Fruit fly (Drosophila melanogaster) whole organism, embryonic: ENCODE measurements around the gene Hinfp.

Source experiments
- BEAF-32 ChIP-seq: fragments of 200-800 bp; sonication (Bioruptor generic); optimal IDR thresholded peaks from 3 replicates; lab custom pipeline; 2017; ENCODE audit warnings: missing biosample characterization, missing genetic modification characterization, mild to moderate bottlenecking, moderate library complexity, missing genetic modification reagents
- CG10209 ChIP-seq: fragments of 200-800 bp; sonication (Bioruptor generic); optimal IDR thresholded peaks from 3 replicates; lab custom pipeline; 2017; ENCODE audit warnings: missing biosample characterization, mild to moderate bottlenecking, missing genetic modification characterization, missing genetic modification reagents
- CG10366 ChIP-seq: fragments of 200-800 bp; sonication (Bioruptor generic); IDR thresholded peaks from 2 replicates; pipeline ENCODE4 v1.3.6; 2022; ENCODE audit warnings: missing biosample characterization, missing genetic modification characterization
- CG11504 ChIP-seq: fragments of 200-800 bp; sonication (Bioruptor generic); optimal IDR thresholded peaks from 3 replicates; lab custom pipeline; 2019; ENCODE audit warnings: missing biosample characterization, mild to moderate bottlenecking, missing genetic modification characterization, moderate library complexity
- CG11696 ChIP-seq: fragments of 200-800 bp; sonication (Bioruptor generic); IDR thresholded peaks from 2 replicates; pipeline ENCODE4 v1.3.6; 2022; ENCODE audit warnings: missing biosample characterization, missing genetic modification characterization
- CG12219 ChIP-seq: fragments of 200-800 bp; sonication (Bioruptor generic); optimal IDR thresholded peaks from 3 replicates; lab custom pipeline; 2018; ENCODE audit warnings: missing biosample characterization, mild to moderate bottlenecking, missing genetic modification characterization
- CG1233 ChIP-seq: fragments of 200-800 bp; sonication (Bioruptor generic); optimal IDR thresholded peaks from 4 replicates; lab custom pipeline; 2018; ENCODE audit warnings: missing biosample characterization, mild to moderate bottlenecking, missing genetic modification characterization
- CG13287 ChIP-seq: fragments of 200-800 bp; sonication (Bioruptor generic); IDR thresholded peaks from 2 replicates; pipeline ENCODE4 v1.3.6; 2022; ENCODE audit warnings: missing biosample characterization, missing genetic modification characterization; ENCODE audit not compliant: partially characterized antibody
- CG15011 ChIP-seq: fragments of 200-800 bp; sonication (Bioruptor generic); optimal IDR thresholded peaks from 3 replicates; lab custom pipeline; 2018; ENCODE audit warnings: missing biosample characterization, mild to moderate bottlenecking, missing genetic modification characterization
- CG17186 ChIP-seq: fragments of 200-800 bp; sonication (Bioruptor generic); optimal IDR thresholded peaks from 3 replicates; lab custom pipeline; 2017; ENCODE audit warnings: missing biosample characterization, missing genetic modification reagents, missing genetic modification characterization
- CG17912 ChIP-seq: fragments of 200-800 bp; sonication (Bioruptor generic); optimal IDR thresholded peaks from 2 replicates; lab custom pipeline; 2018; ENCODE audit warnings: missing biosample characterization, mild to moderate bottlenecking, missing genetic modification characterization
- CG2116 ChIP-seq: fragments of 200-800 bp; sonication (Bioruptor generic); optimal IDR thresholded peaks from 3 replicates; lab custom pipeline; 2018; ENCODE audit warnings: missing biosample characterization, mild to moderate bottlenecking, missing genetic modification characterization
- CG4282 ChIP-seq: fragments of 200-800 bp; sonication (Bioruptor generic); optimal IDR thresholded peaks from 2 replicates; lab custom pipeline; 2016; ENCODE audit warnings: missing biosample characterization, missing genetic modification characterization
- CG4424 ChIP-seq: fragments of 200-800 bp; sonication (Bioruptor generic); optimal IDR thresholded peaks from 3 replicates; lab custom pipeline; 2016; ENCODE audit warnings: missing biosample characterization, missing genetic modification characterization
- CG4707 ChIP-seq: fragments of 200-800 bp; sonication (Bioruptor generic); optimal IDR thresholded peaks from 2 replicates; lab custom pipeline; 2018; ENCODE audit warnings: missing biosample characterization, mild to moderate bottlenecking, missing genetic modification characterization, moderate library complexity
- CG4854 ChIP-seq: fragments of 200-800 bp; sonication (Bioruptor generic); optimal IDR thresholded peaks from 2 replicates; lab custom pipeline; 2016; ENCODE audit warnings: missing biosample characterization, missing genetic modification characterization, inconsistent platforms
- CG6254 ChIP-seq: fragments of 200-800 bp; sonication (Bioruptor generic); optimal IDR thresholded peaks from 3 replicates; lab custom pipeline; 2017; ENCODE audit warnings: mild to moderate bottlenecking, missing biosample characterization, missing genetic modification reagents, missing genetic modification characterization
- CG6813 ChIP-seq: fragments of 200-800 bp; sonication (Bioruptor generic); optimal IDR thresholded peaks from 2 replicates; lab custom pipeline; 2017; ENCODE audit warnings: missing biosample characterization, missing genetic modification characterization, mild to moderate bottlenecking, moderate library complexity, missing genetic modification reagents
- CG9609 ChIP-seq: fragments of 200-800 bp; sonication (Bioruptor generic); optimal IDR thresholded peaks from 3 replicates; lab custom pipeline; 2016; ENCODE audit warnings: missing biosample characterization, missing genetic modification characterization
- CoRest ChIP-seq: fragments of 200-800 bp; sonication (Bioruptor generic); optimal IDR thresholded peaks from 3 replicates; lab custom pipeline; 2018; ENCODE audit warnings: missing biosample characterization, mild to moderate bottlenecking, missing genetic modification characterization, moderate library complexity
- D19B ChIP-seq: fragments of 200-800 bp; sonication (Bioruptor generic); optimal IDR thresholded peaks from 2 replicates; lab custom pipeline; 2017; ENCODE audit warnings: missing biosample characterization, mild to moderate bottlenecking, missing genetic modification characterization
- Dip2 ChIP-seq: fragments of 200-800 bp; sonication (Bioruptor generic); IDR thresholded peaks from 2 replicates; pipeline ENCODE4 v1.3.6; 2022; ENCODE audit warnings: missing biosample characterization, missing genetic modification characterization
- ERR ChIP-seq: fragments of 200-800 bp; sonication (Bioruptor generic); optimal IDR thresholded peaks from 2 replicates; lab custom pipeline; 2016; ENCODE audit warnings: missing biosample characterization, missing genetic modification characterization
- Ets65A ChIP-seq: fragments of 200-800 bp; sonication (Bioruptor generic); peaks from one replicate; lab custom pipeline; 2016; ENCODE audit warnings: missing biosample characterization, missing genetic modification characterization
- Fer1 ChIP-seq: fragments of 200-800 bp; sonication (Bioruptor generic); optimal IDR thresholded peaks from 2 replicates; lab custom pipeline; 2017; ENCODE audit warnings: missing biosample characterization, mild to moderate bottlenecking, missing genetic modification characterization
- Hr39 ChIP-seq: fragments of >200 bp; optimal IDR thresholded peaks from 2 replicates; lab custom pipeline; 2017
- Hr51 ChIP-seq, 2 experiments: fragments of 200-800 bp; sonication (Bioruptor generic); optimal IDR thresholded peaks; 2 replicates in 1 of 2; 3 replicates in 1 of 2; lab custom pipeline; 2016 to 2018; ENCODE audit warnings: missing biosample characterization in 2 of 2, missing genetic modification characterization in 2 of 2, mild to moderate bottlenecking in 1 of 2, moderate library complexity in 1 of 2
- MBD-R2 ChIP-seq: fragments of 200-800 bp; sonication (Bioruptor generic); IDR thresholded peaks from 2 replicates; pipeline ENCODE4 v1.3.6; 2022; ENCODE audit warnings: missing biosample characterization, missing genetic modification characterization
- Nf-YC ChIP-seq: fragments of 200-800 bp; optimal IDR thresholded peaks from 3 replicates; lab custom pipeline; 2019; ENCODE audit warnings: missing biosample characterization, mild to moderate bottlenecking, missing genetic modification characterization, moderate library complexity
- Xbp1 ChIP-seq: fragments of 200-800 bp; sonication (Bioruptor generic); optimal IDR thresholded peaks from 3 replicates; lab custom pipeline; 2016; ENCODE audit warnings: missing biosample characterization, mild to moderate bottlenecking, missing genetic modification characterization
- cas ChIP-seq: fragments of 200-800 bp; sonication (Bioruptor generic); IDR thresholded peaks from 2 replicates; pipeline ENCODE4 v1.3.6; 2022; ENCODE audit warnings: missing biosample characterization, missing genetic modification characterization
- caup ChIP-seq: fragments of 200-800 bp; sonication (Bioruptor generic); optimal IDR thresholded peaks from 3 replicates; lab custom pipeline; 2017; ENCODE audit warnings: missing biosample characterization, mild to moderate bottlenecking, missing genetic modification characterization, moderate library complexity; ENCODE audit not compliant: severe bottlenecking
- crol ChIP-seq: fragments of 200-800 bp; sonication (Bioruptor generic); IDR thresholded peaks from 2 replicates; pipeline ENCODE4 v1.3.6; 2022; ENCODE audit warnings: missing biosample characterization, missing genetic modification characterization
- dati ChIP-seq: fragments of 200-800 bp; sonication (Bioruptor generic); IDR thresholded peaks from 2 replicates; pipeline ENCODE4 v1.3.6; 2022; ENCODE audit warnings: missing biosample characterization, missing genetic modification characterization
- dimm ChIP-seq: fragments of 200-800 bp; sonication (Bioruptor generic); IDR thresholded peaks from 2 replicates; pipeline ENCODE4 v1.3.6; 2022; ENCODE audit warnings: missing biosample characterization, missing genetic modification characterization
- gfzf ChIP-seq: fragments of 200-800 bp; sonication (Bioruptor generic); optimal IDR thresholded peaks from 2 replicates; lab custom pipeline; 2016; ENCODE audit warnings: missing biosample characterization, mild to moderate bottlenecking, missing genetic modification characterization, moderate library complexity
- grau ChIP-seq: fragments of 200-800 bp; optimal IDR thresholded peaks from 3 replicates; lab custom pipeline; 2019; ENCODE audit warnings: missing biosample characterization, mild to moderate bottlenecking, missing genetic modification characterization, moderate library complexity
- hkb ChIP-seq, 2 experiments: fragments of 200-800 bp in 1 of 2; fragments of >200 bp in 1 of 2; sonication (Bioruptor generic) in 1 of 2; IDR thresholded peaks in 1 of 2; optimal IDR thresholded peaks in 1 of 2; 2 replicates each; pipeline versions ENCODE4 v1.3.6 to Lab custom; 2017 to 2022; ENCODE audit warnings: missing biosample characterization in 1 of 2, missing genetic modification characterization in 1 of 2
- lbe ChIP-seq: fragments of 200-800 bp; sonication (Bioruptor generic); optimal IDR thresholded peaks from 2 replicates; lab custom pipeline; 2016; ENCODE audit warnings: missing biosample characterization, mild to moderate bottlenecking, missing genetic modification characterization
- mld ChIP-seq: fragments of 200-800 bp; sonication (Bioruptor generic); IDR thresholded peaks from 3 replicates; pipeline ENCODE4 v1.3.6; 2022; ENCODE audit warnings: missing biosample characterization, missing genetic modification characterization; ENCODE audit not compliant: partially characterized antibody
- pnt ChIP-seq: fragments of 200-800 bp; sonication (Bioruptor generic); optimal IDR thresholded peaks from 3 replicates; lab custom pipeline; 2016; ENCODE audit warnings: missing biosample characterization, missing genetic modification characterization
- salm ChIP-seq: fragments of 200-800 bp; sonication (Bioruptor generic); optimal IDR thresholded peaks from 2 replicates; lab custom pipeline; 2018; ENCODE audit warnings: missing biosample characterization, mild to moderate bottlenecking, missing genetic modification characterization
- seq ChIP-seq: fragments of 200-800 bp; sonication (Bioruptor generic); IDR thresholded peaks from 2 replicates; pipeline ENCODE4 v1.3.6; 2022; ENCODE audit warnings: missing biosample characterization, missing genetic modification characterization
- sr ChIP-seq: fragments of 200-800 bp; sonication (Bioruptor generic); IDR thresholded peaks from 3 replicates; pipeline ENCODE4 v1.3.6; 2022; ENCODE audit warnings: missing biosample characterization, missing genetic modification characterization
- tx ChIP-seq: fragments of 200-800 bp; sonication (Bioruptor generic); optimal IDR thresholded peaks from 2 replicates; lab custom pipeline; 2016; ENCODE audit warnings: missing biosample characterization, missing genetic modification characterization
- unpg ChIP-seq: fragments of 200-800 bp; sonication (Bioruptor generic); optimal IDR thresholded peaks from 3 replicates; lab custom pipeline; 2018; ENCODE audit warnings: missing biosample characterization, mild to moderate bottlenecking, missing genetic modification characterization, moderate library complexity
- usp ChIP-seq: fragments of >200 bp; optimal IDR thresholded peaks from 2 replicates; lab custom pipeline; 2017; ENCODE audit warnings: missing biosample characterization, missing genetic modification characterization
- zen ChIP-seq: fragments of 200-800 bp; sonication (Bioruptor generic); optimal IDR thresholded peaks from 3 replicates; lab custom pipeline; 2018; ENCODE audit warnings: missing biosample characterization, mild to moderate bottlenecking, missing genetic modification characterization, moderate library complexity
- zfh1 ChIP-seq: fragments of 200-800 bp; sonication (Bioruptor generic); IDR thresholded peaks from 3 replicates; pipeline ENCODE4 v1.3.6; 2022; ENCODE audit warnings: missing biosample characterization, missing genetic modification characterization

Hinfp gene

dm6 chrX:629239-629821 is 4.0 kb downstream of the Hinfp start, which contains the start of the genes RpL36 and Mybbp1A (continued):
- TF ChIP-seq usp (GFP tag; lab: Kevin White, UChicago): no peak
- peak; percentile 79 for TF ChIP-seq zfh1 (GFP tag; lab: Robert Waterston, UW)
- TF ChIP-seq pnt (GFP tag; lab: Kevin White, UChicago): peak; percentile 25
- TF ChIP-seq CG1233 (GFP tag; lab: Kevin White, UChicago): peak; percentile 67
- TF ChIP-seq CG17912 (GFP tag; lab: Kevin White, UChicago): peak; percentile 67
- TF ChIP-seq CG2116 (GFP tag; lab: Kevin White, UChicago): peak; percentile 93
- no peak for TF ChIP-seq Hr39 (lab: Kevin White, UChicago)
- TF ChIP-seq CoRest: peak; percentile 66
- TF ChIP-seq Fer1: peak; percentile 87
- peak; percentile 42 for TF ChIP-seq CG12219 (GFP tag; lab: Kevin White, UChicago)
- peak; percentile 66 for TF ChIP-seq unpg (GFP tag; lab: Kevin White, UChicago)
- TF ChIP-seq dimm (GFP tag; lab: Robert Waterston, UW): no peak
- TF ChIP-seq mld: peak; percentile 64; the same call in 2 of the 3 replicates
- no peak for TF ChIP-seq crol (GFP tag; lab: Robert Waterston, UW)
- peak; percentile 75 for TF ChIP-seq CG15011
- TF ChIP-seq Dip2: no peak
- peak; percentile 59 for TF ChIP-seq CG6254
- TF ChIP-seq gfzf (GFP tag; lab: Kevin White, UChicago): peak; percentile 59
- peak; percentile 82 for TF ChIP-seq CG10209 (GFP tag; lab: Kevin White, UChicago)
- TF ChIP-seq Ets65A (GFP tag; lab: Kevin White, UChicago): peak; percentile 98
- peak; percentile 63 for TF ChIP-seq CG4424 (GFP tag; lab: Kevin White, UChicago)
- peak; percentile 57 to 67 for TF ChIP-seq Hr51 (GFP tag; optimal IDR thresholded peaks at IDR 0.05; lab: Kevin White, UChicago)
- TF ChIP-seq BEAF-32 (GFP tag; lab: Kevin White, UChicago): peak; percentile 96
- TF ChIP-seq grau (tag; lab: Kevin White, UChicago): peak; percentile 62
- peak; percentile 46 for TF ChIP-seq CG4707
- 0 out of 2 replicates have a peak, but pooled peaks have one; percentile 42 for TF ChIP-seq MBD-R2 (GFP tag; lab: Robert Waterston, UW)
- peak; percentile 34 for TF ChIP-seq ERR (GFP tag; lab: Kevin White, UChicago)
- TF ChIP-seq CG17186: peak; percentile 95
- TF ChIP-seq CG10366 (GFP tag; lab: Robert Waterston, UW): peak; percentile 58
- peak; percentile 41 for TF ChIP-seq Nf-YC (tag; lab: Kevin White, UChicago)
- peak; percentile 57 for TF ChIP-seq tx (GFP tag; lab: Kevin White, UChicago)
- 0 out of 2 replicates have a peak, but pooled peaks have one; percentile 6 for TF ChIP-seq CG11696 (GFP tag; lab: Robert Waterston, UW)
- peak; percentile 74; the same call in 2 of the 3 replicates for TF ChIP-seq sr (GFP tag; lab: Robert Waterston, UW)
- TF ChIP-seq caup (GFP tag; lab: Kevin White, UChicago): peak; percentile 90
- peak; percentile 66 for TF ChIP-seq Xbp1
- TF ChIP-seq CG6813 (GFP tag; lab: Kevin White, UChicago): peak; percentile 63
- TF ChIP-seq CG4854 (GFP tag; lab: Kevin White, UChicago): peak; percentile 27
- TF ChIP-seq D19B (GFP tag; lab: Kevin White, UChicago): peak; percentile 43
- TF ChIP-seq CG13287: peak; percentile 85
- peak; percentile 29 for TF ChIP-seq zen
- no peak for TF ChIP-seq CG11504 (tag; lab: Kevin White, UChicago)
- TF ChIP-seq hkb (optimal IDR thresholded peaks at IDR 0.05; lab: Kevin White, UChicago): peak; percentile 78
- TF ChIP-seq hkb (GFP tag; IDR thresholded peaks at IDR 0.05; lab: Robert Waterston, UW): 0 out of 2 replicates have a peak, but pooled peaks have one; percentile 44
- no peak for TF ChIP-seq salm
- TF ChIP-seq lbe: peak; percentile 17
- TF ChIP-seq cas (GFP tag; lab: Robert Waterston, UW): no peak
- 0 out of 2 replicates have a peak, but pooled peaks have one; percentile 17 for TF ChIP-seq dati (GFP tag; lab: Robert Waterston, UW)
- TF ChIP-seq seq (GFP tag; lab: Robert Waterston, UW): no peak
- peak; percentile 12 for TF ChIP-seq CG4282 (GFP tag; lab: Kevin White, UChicago)
- peak; percentile 73 for TF ChIP-seq CG9609 (GFP tag; lab: Kevin White, UChicago)
